Fruit fly (Drosophila melanogaster) whole organism: Measurements from ENCODE around the gene CG32354.

Experiments
- CG8478 ChIP-seq: fragments of >200 bp; optimal IDR thresholded peaks from 2 replicates; lab custom pipeline; 2018; ENCODE audit warnings: inconsistent platforms
- Dll ChIP-seq: fragments of >200 bp; optimal IDR thresholded peaks from 2 replicates; lab custom pipeline; 2017
- pan ChIP-seq: fragments of >200 bp; optimal IDR thresholded peaks from 2 replicates; lab custom pipeline; 2017
- psq ChIP-seq: fragments of >200 bp; optimal IDR thresholded peaks from 2 replicates; lab custom pipeline; 2017

- TF ChIP-seq pan (lab: Kevin White, UChicago) (peak; percentile 65), psq (no peak), CG8478 (lab: Kevin White, UChicago) (no peak), Dll (no peak)
These were observed 39.4 kb upstream of the CG32354 start for dm6 chr3L:8461229-8462004.
